Fruit fly (Drosophila melanogaster) whole organism, embryonic: ENCODE data around the gene CG6142.

Experiments
- Antp ChIP-seq: fragments of 200-800 bp; sonication (Bioruptor generic); optimal IDR thresholded peaks from 3 replicates; lab custom pipeline; 2016; ENCODE audit warnings: missing biosample characterization, missing genetic modification characterization
- Blimp-1 ChIP-seq: fragments of 200-800 bp; sonication (Bioruptor generic); optimal IDR thresholded peaks from 3 replicates; lab custom pipeline; 2018; ENCODE audit warnings: missing biosample characterization, missing genetic modification characterization, mild to moderate bottlenecking, moderate library complexity, missing genetic modification reagents
- CG10147 ChIP-seq: fragments of 200-800 bp; sonication (Bioruptor generic); optimal IDR thresholded peaks from 2 replicates; lab custom pipeline; 2019; ENCODE audit warnings: missing biosample characterization, mild to moderate bottlenecking, missing genetic modification characterization, moderate library complexity
- CG10565 ChIP-seq: fragments of 200-800 bp; sonication (Bioruptor generic); optimal IDR thresholded peaks from 3 replicates; lab custom pipeline; 2016; ENCODE audit warnings: missing biosample characterization, mild to moderate bottlenecking, missing genetic modification characterization
- CG11696 ChIP-seq: fragments of 200-800 bp; sonication (Bioruptor generic); IDR thresholded peaks from 2 replicates; pipeline ENCODE4 v1.3.6; 2022; ENCODE audit warnings: missing biosample characterization, missing genetic modification characterization
- CG12071 ChIP-seq: fragments of 200-800 bp; sonication (Bioruptor generic); optimal IDR thresholded peaks from 3 replicates; lab custom pipeline; 2018; ENCODE audit warnings: missing biosample characterization, mild to moderate bottlenecking, missing genetic modification characterization
- CG17359 ChIP-seq: fragments of 200-800 bp; sonication (Bioruptor generic); optimal IDR thresholded peaks from 3 replicates; lab custom pipeline; 2018; ENCODE audit warnings: missing biosample characterization, mild to moderate bottlenecking, missing genetic modification characterization, moderate library complexity
- CG17912 ChIP-seq: fragments of 200-800 bp; sonication (Bioruptor generic); optimal IDR thresholded peaks from 2 replicates; lab custom pipeline; 2018; ENCODE audit warnings: missing biosample characterization, mild to moderate bottlenecking, missing genetic modification characterization
- CG2120 ChIP-seq: fragments of 200-800 bp; sonication (Bioruptor generic); optimal IDR thresholded peaks from 3 replicates; lab custom pipeline; 2016; ENCODE audit warnings: missing biosample characterization, missing genetic modification characterization
- CG2202 ChIP-seq: fragments of 200-800 bp; sonication (Bioruptor generic); optimal IDR thresholded peaks from 2 replicates; lab custom pipeline; 2018; ENCODE audit warnings: missing biosample characterization, mild to moderate bottlenecking, missing genetic modification characterization
- CG33213 ChIP-seq: fragments of 200-800 bp; sonication (Bioruptor generic); optimal IDR thresholded peaks from 3 replicates; lab custom pipeline; 2016; ENCODE audit warnings: missing biosample characterization, missing genetic modification characterization
- CG3838 ChIP-seq: fragments of 200-800 bp; sonication (Bioruptor generic); optimal IDR thresholded peaks from 3 replicates; lab custom pipeline; 2016; ENCODE audit warnings: missing biosample characterization, missing genetic modification characterization
- CG6175 ChIP-seq: fragments of 200-800 bp; sonication (Bioruptor generic); IDR thresholded peaks from 3 replicates; pipeline ENCODE4 v1.3.6; 2022; ENCODE audit warnings: missing biosample characterization, missing genetic modification characterization
- CG6854 ChIP-seq: fragments of 200-800 bp; sonication (Bioruptor generic); optimal IDR thresholded peaks from 3 replicates; lab custom pipeline; 2017; ENCODE audit warnings: missing biosample characterization, mild to moderate bottlenecking, missing genetic modification characterization
- CG8765 ChIP-seq: fragments of 200-800 bp; sonication (Bioruptor generic); IDR thresholded peaks from 2 replicates; pipeline ENCODE4 v1.3.6; 2022; ENCODE audit warnings: missing biosample characterization, missing genetic modification characterization
- CG9437 ChIP-seq: fragments of 200-800 bp; sonication (Bioruptor generic); optimal IDR thresholded peaks from 2 replicates; lab custom pipeline; 2018; ENCODE audit warnings: missing biosample characterization, mild to moderate bottlenecking, missing genetic modification characterization
- Fer2 ChIP-seq: fragments of 200-800 bp; sonication (Bioruptor generic); optimal IDR thresholded peaks from 2 replicates; lab custom pipeline; 2018; ENCODE audit warnings: missing biosample characterization, mild to moderate bottlenecking, missing genetic modification characterization, moderate library complexity
- Gsc ChIP-seq: fragments of 200-800 bp; sonication (Bioruptor generic); IDR thresholded peaks from 2 replicates; pipeline ENCODE4 v1.3.6; 2022; ENCODE audit warnings: missing biosample characterization, missing genetic modification characterization
- HLH4C ChIP-seq: fragments of 200-800 bp; sonication (Bioruptor generic); IDR thresholded peaks from 3 replicates; pipeline ENCODE4 v1.3.6; 2022; ENCODE audit warnings: missing biosample characterization, missing genetic modification characterization; ENCODE audit not compliant: partially characterized antibody
- Hr51 ChIP-seq, 2 experiments: fragments of 200-800 bp; sonication (Bioruptor generic); optimal IDR thresholded peaks; 2 replicates in 1 of 2; 3 replicates in 1 of 2; lab custom pipeline; 2016 to 2018; ENCODE audit warnings: missing biosample characterization in 2 of 2, missing genetic modification characterization in 2 of 2, mild to moderate bottlenecking in 1 of 2, moderate library complexity in 1 of 2
- Med ChIP-seq: fragments of 200-800 bp; sonication (Bioruptor generic); peaks from one replicate; lab custom pipeline; 2016; ENCODE audit warnings: missing biosample characterization, missing genetic modification characterization, mild to moderate bottlenecking, inconsistent platforms, moderate library complexity
- Myb ChIP-seq: fragments of 200-800 bp; sonication (Bioruptor generic); optimal IDR thresholded peaks from 2 replicates; lab custom pipeline; 2016; ENCODE audit warnings: missing biosample characterization, missing genetic modification characterization
- NC2α ChIP-seq: fragments of 200-800 bp; sonication (Bioruptor generic); optimal IDR thresholded peaks from 2 replicates; lab custom pipeline; 2016; ENCODE audit warnings: missing biosample characterization, missing genetic modification characterization
- Oaz ChIP-seq: fragments of 200-800 bp; sonication (Bioruptor generic); IDR thresholded peaks from 2 replicates; pipeline ENCODE4 v1.3.6; 2022; ENCODE audit warnings: missing biosample characterization, missing genetic modification characterization
- Ssrp ChIP-seq: fragments of 200-800 bp; sonication (Bioruptor generic); optimal IDR thresholded peaks from 2 replicates; lab custom pipeline; 2018; ENCODE audit warnings: missing biosample characterization, mild to moderate bottlenecking, missing genetic modification characterization, moderate library complexity
- TFAM ChIP-seq: fragments of 200-800 bp; sonication (Bioruptor generic); optimal IDR thresholded peaks from 2 replicates; lab custom pipeline; 2017; ENCODE audit warnings: missing biosample characterization, missing genetic modification characterization, inconsistent platforms
- ac ChIP-seq: fragments of 200-800 bp; sonication (Bioruptor generic); optimal IDR thresholded peaks from 3 replicates; lab custom pipeline; 2017; ENCODE audit warnings: missing biosample characterization, mild to moderate bottlenecking, missing genetic modification characterization
- ato ChIP-seq: fragments of 200-800 bp; sonication (Bioruptor generic); IDR thresholded peaks from 2 replicates; pipeline ENCODE4 v1.3.6; 2022; ENCODE audit warnings: missing biosample characterization, missing genetic modification characterization; ENCODE audit not compliant: partially characterized antibody
- az2 ChIP-seq: fragments of 200-800 bp; sonication (Bioruptor generic); optimal IDR thresholded peaks from 3 replicates; lab custom pipeline; 2016; ENCODE audit warnings: missing biosample characterization, missing genetic modification characterization
- bsh ChIP-seq, 2 experiments: fragments of 200-800 bp; sonication (Bioruptor generic); optimal IDR thresholded peaks; 2 replicates each; lab custom pipeline; 2017 to 2018; ENCODE audit warnings: mild to moderate bottlenecking in 2 of 2, missing biosample characterization in 2 of 2, missing genetic modification characterization in 2 of 2, moderate library complexity in 1 of 2
- chif ChIP-seq, 2 experiments: fragments of 200-800 bp; sonication (Bioruptor generic); optimal IDR thresholded peaks; 3 replicates each; lab custom pipeline; 2016; ENCODE audit warnings: missing biosample characterization in 2 of 2, missing genetic modification characterization in 2 of 2
- chn ChIP-seq: fragments of 200-800 bp; sonication (Bioruptor generic); optimal IDR thresholded peaks from 2 replicates; lab custom pipeline; 2016; ENCODE audit warnings: missing biosample characterization, missing genetic modification characterization
- croc ChIP-seq: fragments of 200-800 bp; sonication (Bioruptor generic); conservative IDR thresholded peaks from 3 replicates; pipeline ENCODE4 v1.3.6; 2022; ENCODE audit warnings: missing biosample characterization, missing genetic modification characterization
- crol ChIP-seq: fragments of 200-800 bp; sonication (Bioruptor generic); IDR thresholded peaks from 2 replicates; pipeline ENCODE4 v1.3.6; 2022; ENCODE audit warnings: missing biosample characterization, missing genetic modification characterization
- danr ChIP-seq: fragments of 200-800 bp; sonication (Bioruptor generic); IDR thresholded peaks from 2 replicates; pipeline ENCODE4 v1.3.6; 2022; ENCODE audit warnings: missing biosample characterization, missing genetic modification characterization
- exex ChIP-seq: fragments of 200-800 bp; sonication (Bioruptor generic); optimal IDR thresholded peaks from 4 replicates; lab custom pipeline; 2018; ENCODE audit warnings: missing biosample characterization, mild to moderate bottlenecking, missing genetic modification characterization, moderate library complexity
- fd64A ChIP-seq: fragments of 200-800 bp; sonication (Bioruptor generic); optimal IDR thresholded peaks from 3 replicates; lab custom pipeline; 2018; ENCODE audit warnings: missing biosample characterization, mild to moderate bottlenecking, missing genetic modification characterization
- gsb ChIP-seq: fragments of 200-800 bp; sonication (Bioruptor generic); IDR thresholded peaks from 2 replicates; pipeline ENCODE4 v1.3.6; 2022; ENCODE audit warnings: missing biosample characterization, missing genetic modification characterization
- ind ChIP-seq: fragments of 200-800 bp; sonication (Bioruptor generic); optimal IDR thresholded peaks from 3 replicates; lab custom pipeline; 2016; ENCODE audit warnings: missing biosample characterization, missing genetic modification characterization
- mld ChIP-seq: fragments of 200-800 bp; sonication (Bioruptor generic); IDR thresholded peaks from 3 replicates; pipeline ENCODE4 v1.3.6; 2022; ENCODE audit warnings: missing biosample characterization, missing genetic modification characterization; ENCODE audit not compliant: partially characterized antibody
- org-1 ChIP-seq: fragments of 200-800 bp; sonication (Bioruptor generic); optimal IDR thresholded peaks from 2 replicates; lab custom pipeline; 2017; ENCODE audit warnings: missing biosample characterization, missing genetic modification characterization
- pan ChIP-seq, 4 experiments: fragments of >200 bp in 3 of 4; fragments of 200-800 bp in 1 of 4; sonication (Bioruptor generic) in 1 of 4; optimal IDR thresholded peaks in 3 of 4; IDR thresholded peaks in 1 of 4; 2 replicates each; pipeline versions ENCODE4 v1.3.6 to Lab custom; 2017 to 2022; ENCODE audit warnings: missing biosample characterization in 2 of 4, missing genetic modification characterization in 2 of 4, mixed read lengths in 1 of 4
- prd ChIP-seq, 3 experiments: fragments of >200 bp in 2 of 3; fragments of 200-800 bp in 1 of 3; sonication (Bioruptor generic) in 1 of 3; optimal IDR thresholded peaks in 2 of 3; IDR thresholded peaks in 1 of 3; 2 replicates in 2 of 3; 3 replicates in 1 of 3; pipeline versions ENCODE4 v1.3.6 to Lab custom; 2017 to 2022; ENCODE audit warnings: missing biosample characterization in 1 of 3, missing genetic modification characterization in 1 of 3
- psq ChIP-seq: fragments of 200-800 bp; sonication (Bioruptor generic); optimal IDR thresholded peaks from 2 replicates; lab custom pipeline; 2017; ENCODE audit warnings: missing biosample characterization, missing genetic modification characterization
- row ChIP-seq: fragments of 200-800 bp; sonication (Bioruptor generic); IDR thresholded peaks from 3 replicates; pipeline ENCODE4 v1.3.6; 2022; ENCODE audit warnings: missing biosample characterization, missing genetic modification characterization
- sc ChIP-seq, 3 experiments: fragments of >200 bp in 2 of 3; fragments of 200-800 bp in 1 of 3; sonication (Bioruptor generic) in 1 of 3; optimal IDR thresholded peaks; 2 replicates in 2 of 3; 3 replicates in 1 of 3; lab custom pipeline; 2017; ENCODE audit warnings: mild to moderate bottlenecking in 1 of 3, missing biosample characterization in 1 of 3, missing genetic modification characterization in 1 of 3, missing genetic modification reagents in 1 of 3
- so ChIP-seq: fragments of 200-800 bp; sonication (Bioruptor generic); IDR thresholded peaks from 3 replicates; pipeline ENCODE4 v1.3.6; 2022; ENCODE audit warnings: missing biosample characterization, missing genetic modification characterization
- unpg ChIP-seq: fragments of 200-800 bp; sonication (Bioruptor generic); optimal IDR thresholded peaks from 3 replicates; lab custom pipeline; 2018; ENCODE audit warnings: missing biosample characterization, mild to moderate bottlenecking, missing genetic modification characterization, moderate library complexity

The CG6142 gene

dm6 chr3R:26105924-26106494 lies 26.9 kb upstream of the CG6142 start (continued):
- TF ChIP-seq gsb (GFP tag; lab: Robert Waterston, UW) (peak; percentile 72; the same call in 1 of the 2 replicates), row (GFP tag; lab: Robert Waterston, UW) (peak; percentile 77), Blimp-1 (peak; percentile 34), CG2120 (GFP tag; lab: Kevin White, UChicago) (peak; percentile 38), Fer2 (peak; percentile 54), CG9437 (no peak), CG3838 (no peak), exex (tag; lab: Kevin White, UChicago) (no peak), CG10147 (peak; percentile 69), fd64A (GFP tag; lab: Kevin White, UChicago) (no peak), CG33213 (GFP tag; lab: Kevin White, UChicago) (no peak), pan (optimal IDR thresholded peaks at IDR 0.05; lab: Kevin White, UChicago) (no peak), pan (GFP tag; optimal IDR thresholded peaks at IDR 0.05 in 1 of 2, IDR thresholded peaks at IDR 0.05 in 1 of 2) (peak in 1 of 2 experiments; percentile 81), az2 (GFP tag; lab: Kevin White, UChicago) (no peak), crol (peak; percentile 79), Gsc (GFP tag; lab: Robert Waterston, UW) (no peak; the same call in 1 of the 2 replicates), sc (optimal IDR thresholded peaks at IDR 0.05; lab: Kevin White, UChicago) (no peak), sc (GFP tag; optimal IDR thresholded peaks at IDR 0.05; lab: Kevin White, UChicago) (no peak), danr (GFP tag; lab: Robert Waterston, UW) (peak; percentile 63), CG10565 (GFP tag; lab: Kevin White, UChicago) (no peak), NC2α (no peak), org-1 (GFP tag; lab: Kevin White, UChicago) (peak; percentile 37), CG17359 (tag; lab: Kevin White, UChicago) (peak; percentile 82), CG12071 (peak; percentile 52), bsh (GFP tag; optimal IDR thresholded peaks at IDR 0.05; lab: Kevin White, UChicago) (no peak), unpg (GFP tag; lab: Kevin White, UChicago) (peak; percentile 69), ato (no peak), mld (no peak), CG11696 (GFP tag; lab: Robert Waterston, UW) (peak; percentile 73), TFAM (GFP tag; lab: Kevin White, UChicago) (no peak), ind (peak; percentile 74), HLH4C (no peak), Antp (GFP tag; lab: Kevin White, UChicago) (no peak), chif (GFP tag; optimal IDR thresholded peaks at IDR 0.05; lab: Kevin White, UChicago) (no peak), CG8765 (no peak; the same call in 1 of the 2 replicates), Med (GFP tag; lab: Kevin White, UChicago) (peak; percentile 76), so (no peak; the same call in 2 of the 3 replicates), Myb (GFP tag; lab: Kevin White, UChicago) (no peak), croc (GFP tag; lab: Robert Waterston, UW) (0 out of 3 replicates have a peak, but pooled peaks have one; percentile 25), psq (no peak), prd (optimal IDR thresholded peaks at IDR 0.05; lab: Kevin White, UChicago) (no peak), prd (GFP tag; IDR thresholded peaks at IDR 0.05; lab: Robert Waterston, UW) (peak; percentile 83), chn (GFP tag; lab: Kevin White, UChicago) (no peak), CG2202 (no peak), CG6175 (GFP tag; lab: Robert Waterston, UW) (peak; percentile 71; the same call in 1 of the 3 replicates), Hr51 (GFP tag; optimal IDR thresholded peaks at IDR 0.05; lab: Kevin White, UChicago) (peak in 1 of 2 experiments; percentile 62), ac (GFP tag; lab: Kevin White, UChicago) (no peak), Ssrp (tag; lab: Kevin White, UChicago) (peak; percentile 11), Oaz (GFP tag; lab: Robert Waterston, UW) (peak; percentile 45; the same call in 1 of the 2 replicates), CG6854 (GFP tag; lab: Kevin White, UChicago) (peak; percentile 65), CG17912 (no peak)
